Fruit fly (Drosophila melanogaster) whole organism, embryonic: Measurements from ENCODE around the gene Usp14.

Source experiments
- Asciz ChIP-seq: fragments of 200-800 bp; sonication (Bioruptor generic); optimal IDR thresholded peaks from 2 replicates; lab custom pipeline; 2017; ENCODE audit warnings: missing biosample characterization, mild to moderate bottlenecking, missing genetic modification characterization, missing genetic modification reagents
- CG12942 ChIP-seq: fragments of 200-800 bp; sonication (Bioruptor generic); optimal IDR thresholded peaks from 3 replicates; lab custom pipeline; 2016; ENCODE audit warnings: missing biosample characterization, missing genetic modification characterization
- CG6175 ChIP-seq: fragments of 200-800 bp; sonication (Bioruptor generic); IDR thresholded peaks from 3 replicates; pipeline ENCODE4 v1.3.6; 2022; ENCODE audit warnings: missing biosample characterization, missing genetic modification characterization

- TF ChIP-seq Asciz (GFP tag; lab: Kevin White, UChicago) (no peak), CG6175 (no peak), CG12942 (GFP tag; lab: Kevin White, UChicago) (no peak)
Measured at dm6 chr2L:10310614-10311382, 3.4 kb downstream of the Usp14 start, which contains the start of gene Cdk5alpha.
